Worm (Caenorhabditis elegans): ENCODE results near the gene egl-1.

- TF ChIP-seq pqm-1 (tag; optimal IDR thresholded peaks at IDR 0.05) (no peak), hmg-11 (tag; optimal IDR thresholded peaks at IDR 0.05) (no peak), lin-39 (tag; optimal IDR thresholded peaks at IDR 0.05) (no peak), pha-4 (tag; optimal IDR thresholded peaks at IDR 0.05) (no peak), ceh-82 (tag; optimal IDR thresholded peaks at IDR 0.05) (no peak), elt-2 (tag; optimal IDR thresholded peaks at IDR 0.05) (no peak), snpc-4 (tag; optimal IDR thresholded peaks at IDR 0.05) (no peak), nhr-77 (tag; optimal IDR thresholded peaks at IDR 0.05) (no peak), nhr-25 (tag; optimal IDR thresholded peaks at IDR 0.05) (no peak)
Observed at ce11 chrV:14417735-14418134, 14.4 kb downstream of the egl-1 start, which contains the start of the genes nxf-2 and set-31.
